Worm (Caenorhabditis elegans) whole organism, midembryonic: ENCODE results near the gene cyp-44A1.
A peak's percentile ranks its signal among the peaks of the same experiment; 100 is the strongest.

Source experiments
- T22C8.4 ChIP-seq: fragments of 200-800 bp; sonication (Bioruptor generic); IDR thresholded peaks from 2 replicates; pipeline ENCODE4 v1.3.6; 2022; ENCODE audit warnings: missing genetic modification characterization, missing compliant biosample characterization
- cog-1 ChIP-seq: sonication (generic microtip); optimal IDR thresholded peaks from 2 replicates; lab custom pipeline; 2016; ENCODE audit warnings: missing genetic modification characterization, missing compliant biosample characterization
- flt-1 ChIP-seq: fragments of 200-800 bp; sonication (Bioruptor generic); IDR thresholded peaks from 2 replicates; pipeline ENCODE4 v1.3.6; 2022; ENCODE audit warnings: missing genetic modification characterization, missing compliant biosample characterization
- klf-2 ChIP-seq: fragments of 200-800 bp; sonication (Bioruptor generic); conservative IDR thresholded peaks from 2 replicates; pipeline ENCODE4 v1.3.6; 2022; ENCODE audit warnings: missing genetic modification reagents, missing genetic modification characterization, missing compliant biosample characterization
- med-1 ChIP-seq: sonication (generic microtip); optimal IDR thresholded peaks from 2 replicates; lab custom pipeline; 2017; ENCODE audit warnings: missing genetic modification characterization, mild to moderate bottlenecking, missing compliant biosample characterization, antibody characterized with exemption, missing genetic modification reagents; ENCODE audit not compliant: insufficient read depth
- ref-1 ChIP-seq: fragments of 200-800 bp; sonication (Bioruptor generic); conservative IDR thresholded peaks from 2 replicates; pipeline ENCODE4 v1.3.6; 2022; ENCODE audit warnings: missing genetic modification reagents, missing genetic modification characterization, missing compliant biosample characterization
- tab-1 ChIP-seq: fragments of 200-800 bp; sonication (Bioruptor generic); IDR thresholded peaks from 2 replicates; pipeline ENCODE4 v1.3.6; 2022; ENCODE audit warnings: missing genetic modification characterization, missing compliant biosample characterization
- ztf-23 ChIP-seq: fragments of 200-800 bp; sonication (Bioruptor generic); IDR thresholded peaks from 2 replicates; pipeline ENCODE4 v1.3.6; 2022; ENCODE audit warnings: missing genetic modification reagents, missing genetic modification characterization, missing compliant biosample characterization
- ztf-29 ChIP-seq: fragments of 200-800 bp; sonication (Bioruptor generic); IDR thresholded peaks from 2 replicates; pipeline ENCODE4 v1.3.6; 2022; ENCODE audit warnings: missing genetic modification reagents, missing genetic modification characterization, missing compliant biosample characterization

The cyp-44A1 gene

DNA sequence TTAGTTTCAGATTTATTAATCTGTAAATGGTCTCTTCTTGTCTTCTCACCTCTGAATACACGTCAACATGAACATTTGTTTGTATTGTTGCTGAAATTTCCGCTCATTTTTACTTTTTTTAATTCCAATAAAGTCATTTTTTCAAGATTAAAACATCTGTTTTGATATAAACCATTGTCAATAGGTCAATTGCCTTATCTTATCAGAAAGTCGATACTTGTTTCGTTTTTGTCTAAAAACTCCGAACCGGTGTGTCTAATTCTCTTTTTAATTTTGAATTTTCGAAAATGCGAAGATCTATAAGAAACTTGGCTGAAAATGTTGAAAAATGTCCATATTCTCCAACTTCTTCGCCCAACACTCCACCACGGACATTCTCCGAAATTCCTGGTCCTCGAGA lies at the start of gene cyp-44A1:
cyp-44A1 (plus strand) TSS at position 285 of the 400 bp plus-strand sequence.
- TF ChIP-seq flt-1, result no peak
- TF ChIP-seq cog-1, result no peak
- TF ChIP-seq tab-1 (GFP tag; lab: Robert Waterston, UW), result no peak
- no peak for TF ChIP-seq ztf-23 (GFP tag; lab: Robert Waterston, UW)
- TF ChIP-seq ztf-29, result no peak
- TF ChIP-seq T22C8.4 (GFP tag; lab: Robert Waterston, UW), result no peak
- TF ChIP-seq klf-2 (GFP tag; lab: Robert Waterston, UW), result no peak
- no peak for TF ChIP-seq ref-1 (GFP tag; lab: Robert Waterston, UW)
- TF ChIP-seq med-1, result no peak

DNA sequence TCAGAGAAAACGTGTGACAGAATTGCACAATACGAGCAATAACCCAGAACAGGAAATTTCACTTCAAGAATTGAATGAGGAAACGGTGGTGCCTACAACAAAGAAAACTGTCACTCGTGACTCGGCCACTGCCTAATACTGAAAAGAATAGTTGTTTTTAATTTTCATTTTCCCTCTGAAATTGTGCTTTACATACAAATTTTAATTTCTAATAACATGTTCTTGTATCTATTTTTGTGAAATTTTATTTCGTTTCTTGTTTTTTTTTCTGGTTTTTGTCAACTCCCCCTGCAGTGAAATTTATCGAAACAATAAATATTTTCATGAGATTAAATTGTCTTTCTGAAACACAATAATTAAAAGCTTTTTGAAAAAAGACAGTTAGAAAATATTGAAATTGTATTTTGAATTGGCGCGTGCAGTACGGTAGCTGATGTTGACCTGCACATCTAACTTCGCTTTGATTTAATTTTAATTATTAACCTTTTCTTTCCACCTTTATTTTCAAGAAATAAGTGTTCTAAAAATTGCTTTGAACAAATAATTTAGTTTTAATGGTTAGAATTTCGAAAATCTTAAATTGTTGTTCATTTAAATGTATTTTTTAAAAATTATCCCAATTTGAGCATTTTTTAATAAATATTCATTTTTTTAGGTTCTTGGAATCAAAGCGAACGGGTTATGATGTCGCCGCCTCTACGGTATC lies 48.0 kb upstream of the cyp-44A1 start, which contains the start of gene daz-1:
daz-1 (plus strand) TSS at position 656 of the 706 bp plus-strand sequence.
- TF ChIP-seq ztf-23 (GFP tag; lab: Robert Waterston, UW) (no peak), ref-1 (GFP tag; lab: Robert Waterston, UW) (no peak)

DNA sequence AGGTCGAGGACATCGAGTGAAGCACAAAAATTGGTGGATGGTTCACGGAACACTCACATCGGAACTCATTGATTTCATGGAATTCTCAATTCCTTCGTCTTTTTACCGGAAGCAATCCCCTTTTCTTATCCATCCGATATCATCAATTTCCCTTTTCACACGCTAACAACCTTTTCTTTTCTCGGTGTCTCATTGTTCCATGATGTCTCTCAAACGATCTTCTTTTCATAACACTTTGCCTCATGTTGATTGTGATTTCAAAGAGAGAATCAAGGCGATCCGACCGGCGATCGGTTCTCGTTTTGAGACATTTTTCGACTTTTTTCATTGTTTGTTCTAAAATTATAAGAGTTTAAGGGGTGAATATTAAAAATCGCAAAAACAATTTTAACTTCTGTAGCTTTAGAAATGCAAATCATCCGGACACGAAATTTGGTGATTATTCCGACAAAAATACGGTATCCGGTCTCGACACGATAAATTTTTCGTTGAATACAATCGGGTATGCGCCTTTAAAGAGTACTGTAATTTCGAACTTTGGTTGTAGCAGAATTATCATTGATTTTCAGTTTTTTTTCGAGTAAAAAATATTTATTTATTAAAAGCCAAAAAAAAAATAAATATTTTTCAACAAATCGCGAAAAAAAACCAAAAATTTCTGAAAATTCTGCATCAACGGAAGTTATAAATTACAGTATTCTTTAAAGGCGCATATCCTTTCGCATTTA lies 45.0 kb upstream of the cyp-44A1 start:
- TF ChIP-seq tab-1 (GFP tag; lab: Robert Waterston, UW), result no peak
- no peak for TF ChIP-seq ref-1 (GFP tag; lab: Robert Waterston, UW)
- no peak for TF ChIP-seq flt-1
- no peak for TF ChIP-seq ztf-29
- no peak for TF ChIP-seq cog-1
- TF ChIP-seq ztf-23 (GFP tag; lab: Robert Waterston, UW), result no peak
- no peak for TF ChIP-seq med-1
- no peak for TF ChIP-seq T22C8.4 (GFP tag; lab: Robert Waterston, UW)
- no peak for TF ChIP-seq klf-2 (GFP tag; lab: Robert Waterston, UW)

DNA sequence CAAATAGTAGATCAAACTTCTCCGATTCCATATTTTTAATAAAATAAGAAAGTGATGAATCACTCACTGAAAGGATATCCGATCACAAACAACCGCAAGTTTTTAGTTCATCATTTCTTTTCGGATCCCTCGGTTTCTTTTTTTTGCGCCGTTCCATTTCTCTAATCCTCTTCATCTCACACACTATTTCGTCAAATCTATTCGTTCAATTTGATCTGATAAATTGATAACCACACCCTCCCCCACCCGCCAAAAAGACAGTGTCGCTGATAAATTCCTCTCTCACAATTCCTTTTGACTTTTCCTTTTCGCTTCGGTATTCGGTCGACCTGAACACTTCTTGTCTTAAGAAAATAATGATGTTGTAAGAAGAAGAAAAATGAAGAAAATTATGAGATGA lies 44.3 kb upstream of the cyp-44A1 start:
- TF ChIP-seq flt-1 (no peak), klf-2 (GFP tag; lab: Robert Waterston, UW) (no peak), ztf-23 (GFP tag; lab: Robert Waterston, UW) (no peak), ztf-29 (no peak), cog-1 (no peak), T22C8.4 (GFP tag; lab: Robert Waterston, UW) (no peak), med-1 (no peak), tab-1 (GFP tag; lab: Robert Waterston, UW) (no peak), ref-1 (GFP tag; lab: Robert Waterston, UW) (no peak)

DNA sequence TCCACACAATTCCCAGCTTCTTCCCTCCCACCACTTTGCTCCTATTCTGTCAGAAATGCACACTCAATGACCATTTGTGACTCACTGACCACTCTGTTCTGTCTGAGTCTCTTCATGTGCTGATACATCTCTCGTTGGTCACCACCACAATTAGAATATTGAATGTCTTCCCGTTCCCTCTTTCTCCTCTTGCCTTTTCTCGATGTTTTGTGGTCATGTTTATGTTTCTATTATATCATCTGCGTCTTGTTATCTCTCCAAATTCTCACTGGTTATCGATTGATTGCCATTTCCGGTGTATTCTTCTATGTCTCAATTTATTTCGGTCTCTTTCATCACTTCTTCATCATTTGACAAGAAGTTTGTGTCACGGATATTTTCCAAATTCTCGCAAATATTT lies 42.9 kb upstream of the cyp-44A1 start:
- TF ChIP-seq ztf-29 (no peak), cog-1 (peak; percentile 16), T22C8.4 (GFP tag; lab: Robert Waterston, UW) (peak; percentile 72)

DNA sequence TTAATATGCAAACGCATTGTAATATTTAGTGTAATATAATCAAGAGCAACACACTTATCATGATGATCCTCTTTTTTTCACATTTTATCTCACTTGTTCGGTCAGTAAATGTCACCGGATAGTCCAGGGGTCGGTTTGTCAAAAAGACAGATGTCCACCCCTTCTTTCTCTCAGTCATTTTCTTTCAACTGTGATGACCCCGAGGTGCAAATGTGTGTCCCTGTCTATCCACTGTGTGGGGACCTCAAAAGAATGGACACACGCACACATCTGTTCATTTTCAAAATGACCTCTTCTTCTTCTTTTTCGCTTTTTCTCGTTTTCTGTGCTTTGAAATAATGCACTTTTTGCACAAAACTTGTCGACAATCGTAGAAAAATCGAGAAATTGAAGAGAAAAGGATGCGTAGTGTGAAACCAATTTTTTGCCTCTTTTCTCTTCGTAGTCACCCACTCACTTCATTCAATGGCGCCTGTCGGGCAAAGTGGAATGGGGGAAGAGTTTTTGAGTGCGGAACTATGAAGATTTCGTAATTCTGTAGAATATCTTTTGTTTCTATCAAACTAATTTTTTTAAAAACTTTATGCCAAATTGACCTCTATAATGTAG lies 40.0 kb upstream of the cyp-44A1 start:
- no peak for TF ChIP-seq ztf-29

DNA sequence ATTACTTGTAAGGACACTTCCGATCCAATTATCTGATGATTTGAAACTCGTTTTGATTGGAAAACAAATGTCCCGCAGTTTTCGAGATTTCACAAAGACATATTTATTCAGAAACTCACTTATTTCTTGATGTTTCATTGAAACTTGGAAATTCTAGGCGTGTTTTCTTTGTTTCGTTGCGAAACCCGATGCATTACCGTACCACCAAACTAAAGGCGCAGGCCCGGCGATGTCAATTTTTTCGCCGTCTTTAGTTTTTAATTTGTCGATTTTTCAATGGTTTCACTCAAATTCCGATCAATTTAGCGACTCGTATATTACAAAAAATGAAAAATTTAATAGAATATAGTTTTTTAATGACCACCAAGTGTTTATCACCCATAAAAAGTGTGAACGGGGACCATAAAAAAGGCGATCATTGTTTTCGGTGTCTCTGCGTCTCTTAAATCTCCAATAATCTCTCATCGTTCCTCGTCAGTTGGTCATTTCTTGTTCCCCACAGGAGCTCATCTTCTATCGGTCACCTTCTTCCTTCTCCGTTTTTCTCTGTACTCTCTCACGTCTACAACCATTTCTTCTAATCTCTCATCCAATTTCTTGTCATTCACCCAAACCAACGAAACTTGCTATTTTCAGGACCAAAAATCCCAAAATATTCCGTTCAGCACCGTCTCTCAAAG lies 38.0 kb upstream of the cyp-44A1 start, which contains the start of gene clr-1:
clr-1 (plus strand) TSS at position 630 of the 680 bp plus-strand sequence.
- TF ChIP-seq tab-1 (GFP tag; lab: Robert Waterston, UW) (no peak), ref-1 (GFP tag; lab: Robert Waterston, UW) (no peak), cog-1 (no peak)

DNA sequence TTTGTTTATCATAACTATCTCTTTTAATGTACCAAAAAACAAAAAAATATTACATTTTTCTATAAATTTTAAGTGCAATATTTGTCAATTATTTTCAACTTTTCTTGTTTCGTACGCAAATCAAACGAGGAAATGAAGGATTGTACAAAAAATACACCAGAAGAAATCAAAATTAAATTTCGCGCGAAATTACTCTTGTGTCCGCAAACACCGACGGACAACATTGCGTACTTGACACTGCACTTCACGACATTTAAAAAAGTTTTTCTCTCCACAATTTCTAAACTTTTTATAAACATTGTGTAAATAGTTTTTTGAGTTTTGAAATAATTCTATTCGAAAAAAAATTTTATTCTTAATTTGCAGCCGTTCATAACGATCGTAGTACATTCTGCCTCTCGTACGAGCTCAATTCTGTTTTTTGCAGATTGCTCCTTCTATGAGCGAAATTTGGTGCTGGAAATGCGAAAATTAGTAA lies 29.9 kb upstream of the cyp-44A1 start, which contains the start of gene mrps-16:
mrps-16 (plus strand) TSS at position 428 of the 478 bp plus-strand sequence.
- TF ChIP-seq med-1 (no peak), flt-1 (peak; percentile 41; the same call in 1 of the 2 replicates)

DNA sequence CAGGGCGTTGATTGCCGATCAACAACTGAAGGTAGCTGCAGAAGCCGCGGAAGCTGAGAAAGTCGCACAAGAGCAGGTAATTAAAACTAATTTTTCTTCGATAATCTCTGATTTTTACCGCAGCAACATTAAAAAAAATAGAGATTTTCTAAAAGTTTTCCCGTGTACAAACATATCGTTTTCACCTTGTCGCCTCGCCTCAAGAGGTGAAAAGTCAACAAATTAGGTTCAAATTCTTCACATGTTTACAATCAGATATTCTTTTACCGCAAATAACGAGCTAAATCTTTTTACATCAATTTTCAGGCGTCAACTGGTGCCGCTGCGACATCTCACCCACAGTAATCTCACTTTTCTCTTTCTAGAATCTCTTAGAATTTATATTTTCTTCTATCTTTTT lies 28.9 kb upstream of the cyp-44A1 start, which contains the start of gene ilcr-2:
ilcr-2 (plus strand) TSS at position 301 of the 400 bp plus-strand sequence.
- TF ChIP-seq cog-1 (no peak), med-1 (no peak), tab-1 (GFP tag; lab: Robert Waterston, UW) (no peak), flt-1 (no peak)

DNA sequence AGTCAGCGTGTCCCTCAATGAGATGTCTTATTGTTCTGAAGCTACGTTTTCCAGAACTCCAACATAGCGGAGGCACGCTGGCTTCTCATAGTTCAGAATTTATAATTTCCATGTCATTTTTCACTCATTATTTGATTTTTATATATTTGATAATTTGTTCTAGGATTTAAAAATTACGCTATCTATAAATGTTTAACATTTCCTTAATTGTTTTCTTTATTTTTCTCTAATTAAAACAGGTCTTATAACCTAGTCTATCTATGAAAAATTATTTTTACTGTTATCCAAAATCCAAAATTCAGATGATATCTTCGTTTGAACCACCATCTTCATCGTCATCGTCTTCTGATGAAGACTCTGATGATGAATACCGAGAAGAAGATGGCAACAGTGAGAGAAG lies 25.5 kb upstream of the cyp-44A1 start, which contains the start of gene F56D1.1:
F56D1.1 (plus strand) TSS at position 301 of the 400 bp plus-strand sequence.
- TF ChIP-seq ztf-23 (GFP tag; lab: Robert Waterston, UW) (no peak), T22C8.4 (GFP tag; lab: Robert Waterston, UW) (no peak), med-1 (no peak)
